Worm (Caenorhabditis elegans) whole organism, L4/young adult: ENCODE data around the gene R06F6.8.

Experiments
- W03F9.2 ChIP-seq: fragments of 150-350 bp; optimal IDR thresholded peaks from 2 replicates; lab custom pipeline; 2014; ENCODE audit warnings: missing biosample characterization, missing genetic modification characterization
- dao-5 ChIP-seq: sonication (generic microtip); optimal IDR thresholded peaks from 2 replicates; lab custom pipeline; 2016; ENCODE audit warnings: missing genotype, missing genetic modification characterization, moderate library complexity, missing compliant biosample characterization
- him-1 ChIP-seq: sonication (generic microtip); optimal IDR thresholded peaks from 2 replicates; lab custom pipeline; 2016; ENCODE audit warnings: missing genotype, missing genetic modification reagents, missing genetic modification characterization, missing compliant biosample characterization

DNA sequence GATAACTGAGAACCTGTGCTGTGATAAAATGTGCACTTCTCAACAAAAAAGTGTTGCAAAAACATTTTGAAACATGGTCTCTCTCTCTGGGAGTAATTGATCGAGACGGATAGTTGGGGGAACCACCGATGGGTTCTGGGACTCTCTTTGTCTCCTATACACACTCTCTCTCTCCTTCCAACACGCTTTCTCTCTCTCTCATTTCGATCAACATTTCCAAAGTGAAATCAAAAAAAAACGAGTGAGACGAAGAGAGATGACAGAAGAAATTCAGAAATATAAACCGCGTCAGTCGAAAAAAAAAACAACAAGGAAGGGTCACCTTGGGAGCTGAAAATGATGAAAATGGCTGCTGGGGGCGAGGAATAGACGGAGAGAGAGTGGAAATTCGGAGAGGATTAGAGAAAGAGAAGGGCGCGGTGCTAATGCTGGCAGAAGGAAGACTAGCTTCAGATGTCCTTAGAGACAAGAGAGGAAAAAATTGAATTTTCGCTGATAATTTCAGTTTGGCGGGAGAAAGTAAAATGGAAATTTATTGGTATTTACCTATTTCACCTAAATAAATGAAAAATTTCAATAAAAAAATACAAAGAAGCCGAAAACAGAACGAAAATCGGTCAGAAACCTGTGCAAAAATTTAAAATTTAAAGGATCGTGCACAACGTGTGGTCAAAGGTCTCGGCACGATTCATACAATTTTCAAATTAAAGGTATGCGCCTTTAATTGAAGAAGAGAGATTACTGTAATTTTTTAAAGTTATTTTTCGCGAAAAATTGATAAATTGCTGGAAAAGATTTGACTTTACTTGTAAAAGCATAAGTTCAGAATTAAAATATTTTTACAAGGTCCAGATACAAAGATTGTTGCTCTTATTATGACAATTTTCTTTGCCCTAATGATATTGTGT is 43.2 kb upstream of the R06F6.8 start:
- TF ChIP-seq him-1 (tag; lab: Kevin White, UChicago) (no peak), W03F9.2 (tag; lab: Kevin White, UChicago) (no peak), dao-5 (tag; lab: Kevin White, UChicago) (no peak)
